Worm (Caenorhabditis elegans) whole organism, late embryonic: Measurements from ENCODE around the gene F59A7.7.

Experiments
- Y22D7AL.16 ChIP-seq: sonication (generic microtip); optimal IDR thresholded peaks from 2 replicates; lab custom pipeline; 2016; ENCODE audit warnings: missing genetic modification characterization, missing compliant biosample characterization
- ceh-24 ChIP-seq: sonication (generic microtip); optimal IDR thresholded peaks from 2 replicates; lab custom pipeline; 2016; ENCODE audit warnings: mild to moderate bottlenecking, missing genetic modification characterization, missing compliant biosample characterization
- ceh-31 ChIP-seq: sonication (generic microtip); optimal IDR thresholded peaks from 2 replicates; lab custom pipeline; 2016; ENCODE audit warnings: missing genetic modification characterization, missing compliant biosample characterization
- ceh-45 ChIP-seq: fragments of 200-800 bp; sonication (Bioruptor generic); IDR thresholded peaks from 2 replicates; pipeline ENCODE4 v1.3.6; 2022; ENCODE audit warnings: missing genetic modification reagents, missing genetic modification characterization, missing compliant biosample characterization
- ceh-48 ChIP-seq: sonication (generic microtip); optimal IDR thresholded peaks from 2 replicates; lab custom pipeline; 2016; ENCODE audit warnings: missing genetic modification characterization, inconsistent platforms, missing compliant biosample characterization
- che-1 ChIP-seq: sonication (generic microtip); optimal IDR thresholded peaks from 2 replicates; lab custom pipeline; 2016; ENCODE audit warnings: mild to moderate bottlenecking, missing genetic modification characterization, missing compliant biosample characterization
- dmd-4 ChIP-seq: sonication (generic microtip); optimal IDR thresholded peaks from 2 replicates; lab custom pipeline; 2016; ENCODE audit warnings: borderline replicate concordance, missing genetic modification characterization, missing compliant biosample characterization
- dve-1 ChIP-seq: sonication (generic microtip); optimal IDR thresholded peaks from 2 replicates; lab custom pipeline; 2017; ENCODE audit warnings: antibody characterized with exemption, mild to moderate bottlenecking, missing genetic modification characterization, missing compliant biosample characterization
- fkh-6 ChIP-seq: sonication (generic microtip); optimal IDR thresholded peaks from 2 replicates; lab custom pipeline; 2016; ENCODE audit warnings: missing genetic modification characterization, missing compliant biosample characterization
- gmeb-2 ChIP-seq: sonication (generic microtip); optimal IDR thresholded peaks from 2 replicates; lab custom pipeline; 2016; ENCODE audit warnings: missing genetic modification characterization, inconsistent platforms, missing compliant biosample characterization
- hlh-13 ChIP-seq: fragments of 200-800 bp; sonication (Bioruptor generic); optimal IDR thresholded peaks from 2 replicates; lab custom pipeline; 2018; ENCODE audit warnings: mild to moderate bottlenecking, missing genetic modification characterization, missing compliant biosample characterization
- hlh-15 ChIP-seq: sonication (generic microtip); optimal IDR thresholded peaks from 2 replicates; lab custom pipeline; 2016; ENCODE audit warnings: missing genetic modification characterization, missing compliant biosample characterization
- nhr-11 ChIP-seq: fragments of 150-350 bp; optimal IDR thresholded peaks from 2 replicates; lab custom pipeline; 2014; ENCODE audit warnings: missing biosample characterization, missing genetic modification characterization
- pax-1 ChIP-seq: fragments of 150-350 bp; optimal IDR thresholded peaks from 2 replicates; lab custom pipeline; 2014; ENCODE audit warnings: missing biosample characterization, missing genetic modification characterization
- pha-4 ChIP-seq: fragments of 150-350 bp; optimal IDR thresholded peaks from 2 replicates; lab custom pipeline; 2018; ENCODE audit warnings: missing biosample characterization, missing genetic modification reagents, missing genetic modification characterization
- ref-2 ChIP-seq: sonication (generic microtip); optimal IDR thresholded peaks from 2 replicates; lab custom pipeline; 2016; ENCODE audit warnings: missing genetic modification characterization, missing compliant biosample characterization
- rnt-1 ChIP-seq: sonication (generic microtip); optimal IDR thresholded peaks from 2 replicates; lab custom pipeline; 2016; ENCODE audit warnings: missing genetic modification characterization, missing compliant biosample characterization
- sox-2 ChIP-seq: fragments of 200-800 bp; sonication (Bioruptor generic); IDR thresholded peaks from 2 replicates; pipeline ENCODE4 v1.3.6; 2022; ENCODE audit warnings: missing genetic modification reagents, missing genetic modification characterization, missing compliant biosample characterization
- ztf-16 ChIP-seq: sonication (generic microtip); optimal IDR thresholded peaks from 2 replicates; lab custom pipeline; 2017; ENCODE audit warnings: missing genetic modification characterization, missing compliant biosample characterization

Gene F59A7.7

DNA sequence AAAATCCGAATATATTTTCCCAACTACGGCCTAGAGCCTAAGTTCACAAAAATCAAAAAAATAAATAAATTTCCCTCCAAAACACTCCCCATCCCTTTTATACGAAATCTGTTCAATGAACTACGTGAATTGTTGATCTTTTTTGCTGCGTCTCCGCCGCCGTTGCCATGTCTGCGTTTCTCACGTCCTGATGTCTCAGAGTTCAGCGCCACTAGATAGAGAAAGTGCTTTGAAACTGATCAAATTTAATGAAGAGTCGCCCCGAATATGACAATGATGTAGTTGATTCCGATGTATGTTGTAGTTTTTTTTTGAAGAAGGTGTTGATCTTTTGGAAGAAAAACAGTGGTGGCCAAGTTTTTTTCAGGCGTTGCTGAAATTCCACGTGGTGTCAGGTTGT lies 42.4 kb downstream of the F59A7.7 start:
- no peak for TF ChIP-seq rnt-1 (tag; lab: Kevin White, UChicago)

- no peak for TF ChIP-seq ceh-24 (tag; lab: Kevin White, UChicago)
- no peak for TF ChIP-seq Y22D7AL.16 (tag; lab: Kevin White, UChicago)
- TF ChIP-seq ztf-16 (tag; lab: Kevin White, UChicago), result no peak
- no peak for TF ChIP-seq dve-1 (tag; lab: Kevin White, UChicago)
- TF ChIP-seq ceh-31 (tag; lab: Kevin White, UChicago), result no peak
- no peak for TF ChIP-seq dmd-4
Observed at ce11 chrV:2055765-2056504, 44.1 kb downstream of the F59A7.7 start.

DNA sequence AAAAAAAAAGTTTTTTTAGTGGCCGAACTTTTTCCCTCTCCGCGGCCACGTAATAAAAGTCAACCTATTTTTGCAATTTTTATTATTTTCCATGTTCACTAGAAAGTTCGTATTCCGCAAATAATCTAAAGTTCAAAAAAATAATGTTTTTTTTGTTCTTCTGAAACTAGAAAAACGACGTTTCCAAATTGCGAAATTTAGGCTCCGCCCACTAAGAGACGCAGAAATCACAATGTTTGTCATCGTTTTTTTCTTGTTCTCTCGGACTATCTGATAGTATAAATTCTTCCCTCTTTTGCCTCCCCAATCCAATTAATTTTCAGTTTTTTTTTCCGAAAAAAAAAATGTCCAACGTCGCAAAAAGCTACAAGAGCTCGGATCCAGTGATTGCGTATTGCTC lies 45.4 kb downstream of the F59A7.7 start, which contains the start of gene comt-3:
Gene comt-3, plus strand, starts transcription at position 214 of the 400 bp plus-strand sequence.
- no peak for TF ChIP-seq ceh-48
- no peak for TF ChIP-seq hlh-13 (GFP tag; lab: Kevin White, UChicago)
- no peak for TF ChIP-seq pax-1 (tag; lab: Kevin White, UChicago)
- no peak for TF ChIP-seq nhr-11 (tag; lab: Kevin White, UChicago)
- TF ChIP-seq gmeb-2 (tag; lab: Kevin White, UChicago), result no peak
- no peak for TF ChIP-seq hlh-15 (tag; lab: Kevin White, UChicago)
- TF ChIP-seq Y22D7AL.16 (tag; lab: Kevin White, UChicago), result no peak
- TF ChIP-seq sox-2 (GFP tag; lab: Robert Waterston, UW), result no peak
- TF ChIP-seq fkh-6 (tag; lab: Kevin White, UChicago), result no peak
- TF ChIP-seq pha-4, result no peak
- TF ChIP-seq ref-2 (tag; lab: Kevin White, UChicago), result no peak
- TF ChIP-seq ceh-45 (GFP tag; lab: Robert Waterston, UW), result no peak
- TF ChIP-seq che-1, result no peak
